Worm (Caenorhabditis elegans) whole organism, mixed stage, embryonic: ENCODE data around the gene bath-5.

Source experiments
- M03D4.4 ChIP-seq: sonication (generic microtip); optimal IDR thresholded peaks from 2 replicates; lab custom pipeline; 2017; ENCODE audit warnings: mild to moderate bottlenecking, missing genetic modification characterization, missing compliant biosample characterization
- bed-3 ChIP-seq: fragments of 200-800 bp; sonication (Bioruptor generic); optimal IDR thresholded peaks from 3 replicates; lab custom pipeline; 2018; ENCODE audit warnings: mild to moderate bottlenecking, missing genetic modification characterization, moderate library complexity, missing compliant biosample characterization
- blmp-1 ChIP-seq: fragments of 150-350 bp; optimal IDR thresholded peaks from 2 replicates; lab custom pipeline; 2014; ENCODE audit warnings: missing biosample characterization, missing genetic modification characterization
- ceh-39 ChIP-seq: fragments of 150-350 bp; optimal IDR thresholded peaks from 2 replicates; lab custom pipeline; 2014; ENCODE audit warnings: missing biosample characterization, missing genetic modification characterization
- ceh-43 ChIP-seq: fragments of 200-800 bp; sonication (Bioruptor generic); optimal IDR thresholded peaks from 2 replicates; lab custom pipeline; 2018; ENCODE audit warnings: mild to moderate bottlenecking, missing genetic modification characterization, moderate library complexity, missing compliant biosample characterization
- ceh-83 ChIP-seq: fragments of 200-800 bp; sonication (Bioruptor generic); optimal IDR thresholded peaks from 2 replicates; lab custom pipeline; 2018; ENCODE audit warnings: mild to moderate bottlenecking, missing genetic modification characterization, missing compliant biosample characterization
- ces-1 ChIP-seq: fragments of 150-350 bp; optimal IDR thresholded peaks from 2 replicates; lab custom pipeline; 2014; ENCODE audit warnings: missing biosample characterization, missing genetic modification reagents, missing genetic modification characterization
- drap-1 ChIP-seq: fragments of 200-800 bp; sonication (Bioruptor generic); optimal IDR thresholded peaks from 3 replicates; lab custom pipeline; 2018; ENCODE audit warnings: mild to moderate bottlenecking, missing genetic modification characterization, missing compliant biosample characterization
- elt-1 ChIP-seq: sonication (generic microtip); optimal IDR thresholded peaks from 2 replicates; lab custom pipeline; 2017; ENCODE audit warnings: missing genetic modification characterization, mild to moderate bottlenecking, missing compliant biosample characterization, antibody characterized with exemption, moderate library complexity, borderline replicate concordance; ENCODE audit not compliant: insufficient read depth
- elt-3 ChIP-seq: fragments of 150-350 bp; optimal IDR thresholded peaks from 2 replicates; lab custom pipeline; 2014; ENCODE audit warnings: missing biosample characterization, missing genetic modification characterization
- flh-1 ChIP-seq: fragments of 200-800 bp; sonication (Bioruptor generic); optimal IDR thresholded peaks from 2 replicates; lab custom pipeline; 2018; ENCODE audit warnings: mild to moderate bottlenecking, missing genetic modification characterization, moderate library complexity, missing compliant biosample characterization
- ham-2 ChIP-seq: fragments of 200-800 bp; sonication (Bioruptor generic); optimal IDR thresholded peaks from 2 replicates; lab custom pipeline; 2018; ENCODE audit warnings: mild to moderate bottlenecking, missing genetic modification characterization, missing compliant biosample characterization
- hlh-1 ChIP-seq: fragments of 150-350 bp; optimal IDR thresholded peaks from 2 replicates; lab custom pipeline; 2014; ENCODE audit warnings: missing biosample characterization, missing genetic modification reagents, missing genetic modification characterization
- lin-13 ChIP-seq: fragments of 150-350 bp; optimal IDR thresholded peaks from 2 replicates; lab custom pipeline; 2014; ENCODE audit warnings: missing biosample characterization, missing genetic modification characterization
- lin-32 ChIP-seq: fragments of 200-800 bp; sonication (Bioruptor generic); optimal IDR thresholded peaks from 2 replicates; lab custom pipeline; 2018; ENCODE audit warnings: mild to moderate bottlenecking, missing genetic modification characterization, missing compliant biosample characterization
- lsy-2 ChIP-seq: fragments of 150-350 bp; optimal IDR thresholded peaks from 2 replicates; lab custom pipeline; 2014; ENCODE audit warnings: missing biosample characterization, missing genetic modification characterization
- mls-2 ChIP-seq: sonication (generic microtip); optimal IDR thresholded peaks from 2 replicates; lab custom pipeline; 2016; ENCODE audit warnings: mild to moderate bottlenecking, missing genetic modification characterization, moderate library complexity, missing compliant biosample characterization
- nhr-12 ChIP-seq: fragments of 150-350 bp; optimal IDR thresholded peaks from 2 replicates; lab custom pipeline; 2014; ENCODE audit warnings: missing biosample characterization, missing genetic modification characterization
- nhr-2 ChIP-seq: fragments of 150-350 bp; optimal IDR thresholded peaks from 2 replicates; lab custom pipeline; 2014; ENCODE audit warnings: missing biosample characterization, missing genetic modification characterization
- nhr-237 ChIP-seq: fragments of 150-350 bp; optimal IDR thresholded peaks from 2 replicates; lab custom pipeline; 2014; ENCODE audit warnings: missing biosample characterization, missing genetic modification characterization
- nhr-28 ChIP-seq: fragments of 150-350 bp; optimal IDR thresholded peaks from 2 replicates; lab custom pipeline; 2014; ENCODE audit warnings: missing biosample characterization, missing genetic modification characterization
- nhr-76 ChIP-seq: sonication (generic microtip); optimal IDR thresholded peaks from 2 replicates; lab custom pipeline; 2017; ENCODE audit warnings: missing biosample characterization, missing genetic modification characterization
- sem-2 ChIP-seq: fragments of 200-800 bp; sonication (Bioruptor generic); optimal IDR thresholded peaks from 2 replicates; lab custom pipeline; 2018; ENCODE audit warnings: mild to moderate bottlenecking, missing genetic modification characterization, missing compliant biosample characterization
- snpc-4 ChIP-seq: fragments of 150-350 bp; optimal IDR thresholded peaks from 2 replicates; lab custom pipeline; 2014; ENCODE audit warnings: missing biosample characterization, missing genetic modification characterization
- sptf-1 ChIP-seq: sonication (generic microtip); optimal IDR thresholded peaks from 2 replicates; lab custom pipeline; 2017; ENCODE audit warnings: mild to moderate bottlenecking, missing genetic modification characterization, moderate library complexity, missing compliant biosample characterization
- tbx-8 ChIP-seq: fragments of 200-800 bp; sonication (Bioruptor generic); optimal IDR thresholded peaks from 2 replicates; lab custom pipeline; 2018; ENCODE audit warnings: mild to moderate bottlenecking, missing genetic modification characterization, moderate library complexity, missing compliant biosample characterization
- unc-120 ChIP-seq: sonication (generic microtip); optimal IDR thresholded peaks from 2 replicates; lab custom pipeline; 2017; ENCODE audit warnings: missing genetic modification characterization, missing compliant biosample characterization; ENCODE audit not compliant: poor library complexity, severe bottlenecking
- unc-62 ChIP-seq: fragments of 150-350 bp; optimal IDR thresholded peaks from 2 replicates; lab custom pipeline; 2014; ENCODE audit warnings: missing biosample characterization, missing genetic modification reagents, missing genetic modification characterization
- zip-8 ChIP-seq: fragments of 150-350 bp; optimal IDR thresholded peaks from 2 replicates; lab custom pipeline; 2014; ENCODE audit warnings: missing biosample characterization, missing genetic modification characterization
- ztf-11 ChIP-seq: fragments of 150-350 bp; optimal IDR thresholded peaks from 2 replicates; lab custom pipeline; 2014; ENCODE audit warnings: missing biosample characterization, missing genetic modification characterization

Gene bath-5

DNA sequence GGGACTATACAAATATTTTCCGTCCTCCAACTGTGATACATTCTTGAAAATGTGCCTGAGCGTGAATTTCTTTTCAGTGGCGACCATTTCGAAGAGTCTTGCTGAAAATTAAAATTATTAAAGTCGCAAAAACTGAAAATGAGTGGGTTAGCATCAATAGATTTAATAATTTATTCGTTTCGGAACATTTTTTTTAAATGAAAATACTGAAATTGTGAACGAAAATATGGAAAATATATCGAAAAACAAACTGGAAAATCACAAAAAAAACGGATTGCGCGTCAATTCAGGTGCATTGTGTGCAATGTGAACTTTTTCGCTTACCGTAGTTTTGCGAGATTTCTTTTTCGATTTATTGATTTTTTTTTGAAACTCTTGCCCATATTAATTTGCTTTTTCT is at the start of gene bath-5:
TSS of gene bath-5 (minus strand) at position 101 of the 400 bp plus-strand sequence.
- no peak for TF ChIP-seq hlh-1 (tag; lab: Kevin White, UChicago)
- TF ChIP-seq lsy-2 (tag; lab: Kevin White, UChicago): no peak
- TF ChIP-seq drap-1: no peak
- no peak for TF ChIP-seq mls-2
- TF ChIP-seq tbx-8: no peak
- no peak for TF ChIP-seq lin-13 (tag; lab: Kevin White, UChicago)
- no peak for TF ChIP-seq nhr-237
- TF ChIP-seq M03D4.4 (tag; lab: Kevin White, UChicago): no peak
- no peak for TF ChIP-seq zip-8 (tag; lab: Kevin White, UChicago)
- TF ChIP-seq nhr-28 (tag; lab: Kevin White, UChicago): no peak
- TF ChIP-seq nhr-2: no peak

DNA sequence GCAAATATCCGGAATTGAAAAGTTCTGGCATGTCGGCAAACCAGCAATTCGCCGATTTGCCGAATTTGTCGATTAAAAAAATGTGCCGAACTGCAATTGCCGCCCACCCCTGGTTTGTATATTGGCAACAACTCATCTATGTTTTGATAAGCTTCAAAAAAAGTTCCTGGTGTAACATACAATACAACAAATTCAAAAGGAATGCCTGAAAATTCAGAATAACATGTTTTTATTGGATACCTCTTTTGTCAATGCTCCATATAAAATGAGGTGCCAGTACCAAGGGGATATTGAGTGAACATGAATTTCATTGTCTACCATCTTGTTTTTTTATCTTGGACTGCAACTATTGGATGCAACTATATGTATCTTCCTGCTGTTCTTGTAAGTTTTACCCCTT is 49.5 kb upstream of the bath-5 start, which contains the start of gene T16A1.4:
TSS of gene T16A1.4 (plus strand) at position 301 of the 400 bp plus-strand sequence.
- TF ChIP-seq ceh-39 (no peak), tbx-8 (no peak), snpc-4 (no peak), lin-13 (tag; lab: Kevin White, UChicago) (no peak), elt-3 (tag; lab: Kevin White, UChicago) (no peak), zip-8 (tag; lab: Kevin White, UChicago) (no peak), ceh-83 (GFP tag; lab: Kevin White, UChicago) (no peak), elt-1 (no peak), nhr-12 (no peak), sptf-1 (no peak)

DNA sequence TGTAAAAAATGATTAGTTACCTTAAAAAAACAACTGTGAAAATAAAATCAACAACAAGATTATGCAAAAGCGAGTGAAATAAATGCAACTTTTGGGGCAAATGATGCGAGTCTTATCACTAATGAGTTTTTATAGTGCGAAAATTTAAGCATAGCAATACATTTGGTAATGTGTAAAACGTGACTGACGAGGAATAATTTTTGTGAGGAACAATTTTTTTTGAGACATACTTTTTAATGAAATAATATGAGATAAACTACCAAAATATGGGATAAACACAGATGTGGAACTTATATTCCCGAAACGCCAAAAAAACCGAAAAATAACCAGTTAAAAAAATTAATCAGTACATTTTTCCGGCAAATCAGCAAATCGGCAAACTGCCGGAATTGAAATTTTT is 48.7 kb upstream of the bath-5 start, which contains the start of gene F07E5.9:
TSS of gene F07E5.9 (minus strand) at position 101 of the 400 bp plus-strand sequence.
- no peak for TF ChIP-seq ceh-39
- TF ChIP-seq elt-3 (tag; lab: Kevin White, UChicago): no peak
- TF ChIP-seq nhr-12: no peak
- no peak for TF ChIP-seq sem-2
- no peak for TF ChIP-seq tbx-8
- no peak for TF ChIP-seq blmp-1 (tag; lab: Kevin White, UChicago)

DNA sequence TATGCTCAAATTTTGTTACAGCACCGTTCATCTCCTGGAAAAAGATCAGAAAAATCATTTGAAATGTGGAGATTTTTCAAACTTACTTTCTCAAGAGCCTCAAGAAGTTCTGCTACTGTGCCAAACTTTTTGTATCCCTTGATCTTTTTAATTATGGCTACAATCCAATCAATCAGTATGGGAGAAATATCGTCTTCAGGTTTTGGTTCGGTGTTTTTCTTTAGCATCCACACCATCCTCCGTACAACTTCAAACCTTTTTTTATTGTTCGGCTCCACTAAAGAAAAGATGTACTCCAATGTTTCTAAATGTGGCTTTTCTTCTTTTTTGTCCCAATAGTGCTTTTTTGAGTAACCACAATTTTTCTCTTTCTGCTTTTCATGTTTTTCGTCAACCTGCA is 44.7 kb upstream of the bath-5 start:
- TF ChIP-seq ceh-43 (GFP tag; lab: Kevin White, UChicago) (no peak), hlh-1 (tag; lab: Kevin White, UChicago) (no peak), nhr-76 (tag; lab: Kevin White, UChicago) (no peak), nhr-12 (no peak), bed-3 (no peak), snpc-4 (no peak), M03D4.4 (tag; lab: Kevin White, UChicago) (no peak)

DNA sequence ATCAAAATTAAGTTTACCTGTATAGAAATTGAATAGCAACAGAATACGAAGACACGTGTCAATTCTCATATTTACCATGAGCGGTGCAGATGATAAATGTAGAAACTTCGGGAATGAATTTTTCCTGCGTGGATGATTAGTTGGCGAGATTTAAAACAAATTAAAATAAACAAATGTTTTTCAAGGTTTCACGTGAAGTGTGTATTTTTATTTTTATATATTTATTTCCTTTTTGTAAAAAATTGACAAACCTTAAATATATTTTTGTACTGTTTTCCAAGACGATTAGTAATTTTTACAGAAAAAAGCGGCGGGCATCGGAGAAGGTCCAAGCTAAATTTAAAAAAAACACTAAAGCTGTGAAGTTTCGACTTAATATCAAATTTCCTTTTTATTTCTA is 43.8 kb upstream of the bath-5 start, which contains the start of gene F07E5.8:
TSS of gene F07E5.8 (minus strand) at position 101 of the 400 bp plus-strand sequence.
- no peak for TF ChIP-seq ham-2 (GFP tag; lab: Kevin White, UChicago)
- no peak for TF ChIP-seq sptf-1
- TF ChIP-seq lin-32: no peak
- TF ChIP-seq unc-62 (GFP tag; lab: Kevin White, UChicago): no peak
- no peak for TF ChIP-seq ztf-11 (tag; lab: Kevin White, UChicago)
- no peak for TF ChIP-seq M03D4.4 (tag; lab: Kevin White, UChicago)
- TF ChIP-seq ces-1 (GFP tag; lab: Kevin White, UChicago): no peak
- TF ChIP-seq flh-1 (GFP tag; lab: Kevin White, UChicago): no peak
- TF ChIP-seq elt-1: no peak
- no peak for TF ChIP-seq lsy-2 (tag; lab: Kevin White, UChicago)
- TF ChIP-seq unc-120 (tag; lab: Kevin White, UChicago): no peak
- TF ChIP-seq nhr-76 (tag; lab: Kevin White, UChicago): no peak
- TF ChIP-seq ceh-43 (GFP tag; lab: Kevin White, UChicago): no peak
- TF ChIP-seq zip-8 (tag; lab: Kevin White, UChicago): no peak
- no peak for TF ChIP-seq nhr-2

DNA sequence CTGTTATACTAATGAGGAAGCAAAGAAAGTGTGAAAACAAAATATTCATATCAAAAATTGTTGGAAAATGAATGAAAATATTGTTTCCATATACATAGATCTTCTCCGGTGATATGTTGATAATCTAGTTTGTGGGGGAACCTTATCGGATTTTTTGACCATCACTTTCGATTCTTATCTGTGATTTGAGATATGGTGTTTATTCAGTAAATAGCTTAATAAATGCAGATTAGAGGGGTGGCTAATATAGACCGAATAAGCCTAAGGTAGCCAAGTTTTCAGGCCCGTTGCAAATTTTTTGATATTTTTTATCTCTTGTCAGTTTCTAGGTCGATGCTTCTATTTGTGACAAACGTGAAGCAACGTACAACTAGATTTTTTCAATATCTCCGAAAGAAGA is 39.7 kb upstream of the bath-5 start, which contains the start of gene F07E5.7:
TSS of gene F07E5.7 (minus strand) at position 101 of the 400 bp plus-strand sequence.
- TF ChIP-seq drap-1: no peak
- no peak for TF ChIP-seq ceh-39
- no peak for TF ChIP-seq mls-2
- TF ChIP-seq flh-1 (GFP tag; lab: Kevin White, UChicago): no peak
- no peak for TF ChIP-seq blmp-1 (tag; lab: Kevin White, UChicago)
- no peak for TF ChIP-seq elt-1
- no peak for TF ChIP-seq lin-32
- TF ChIP-seq tbx-8: no peak
- TF ChIP-seq ceh-83 (GFP tag; lab: Kevin White, UChicago): no peak
- TF ChIP-seq nhr-12: no peak
- no peak for TF ChIP-seq zip-8 (tag; lab: Kevin White, UChicago)
- TF ChIP-seq nhr-2: no peak
